Worm (Caenorhabditis elegans) whole organism, late embryonic: Measurements from ENCODE around the gene nlp-78.

ENCODE experiments used
- ama-1 ChIP-seq: fragments of 150-350 bp; optimal IDR thresholded peaks from 2 replicates; lab custom pipeline; 2014
- ceh-14 ChIP-seq: sonication (generic microtip); optimal IDR thresholded peaks from 2 replicates; lab custom pipeline; 2016; ENCODE audit warnings: missing genotype, missing genetic modification characterization, missing compliant biosample characterization
- ceh-18 ChIP-seq: sonication (generic microtip); optimal IDR thresholded peaks from 2 replicates; lab custom pipeline; 2016; ENCODE audit warnings: missing genetic modification characterization, missing compliant biosample characterization
- ceh-19 ChIP-seq: fragments of 200-800 bp; sonication (Bioruptor generic); optimal IDR thresholded peaks from 2 replicates; lab custom pipeline; 2018; ENCODE audit warnings: mild to moderate bottlenecking, missing genetic modification characterization, missing compliant biosample characterization
- ceh-45 ChIP-seq: fragments of 200-800 bp; sonication (Bioruptor generic); IDR thresholded peaks from 2 replicates; pipeline ENCODE4 v1.3.6; 2022; ENCODE audit warnings: missing genetic modification reagents, missing genetic modification characterization, missing compliant biosample characterization
- ceh-6 ChIP-seq: fragments of 200-800 bp; sonication (Bioruptor generic); optimal IDR thresholded peaks from 2 replicates; lab custom pipeline; 2018; ENCODE audit warnings: mild to moderate bottlenecking, missing genetic modification characterization, missing compliant biosample characterization
- che-1 ChIP-seq: sonication (generic microtip); optimal IDR thresholded peaks from 2 replicates; lab custom pipeline; 2016; ENCODE audit warnings: mild to moderate bottlenecking, missing genetic modification characterization, missing compliant biosample characterization
- elt-2 ChIP-seq: sonication (generic microtip); optimal IDR thresholded peaks from 2 replicates; lab custom pipeline; 2016; ENCODE audit warnings: missing genetic modification reagents, missing genetic modification characterization, missing compliant biosample characterization
- hlh-15 ChIP-seq: sonication (generic microtip); optimal IDR thresholded peaks from 2 replicates; lab custom pipeline; 2016; ENCODE audit warnings: missing genetic modification characterization, missing compliant biosample characterization
- nhr-11 ChIP-seq: fragments of 150-350 bp; optimal IDR thresholded peaks from 2 replicates; lab custom pipeline; 2014; ENCODE audit warnings: missing biosample characterization, missing genetic modification characterization
- nhr-232 ChIP-seq: sonication (generic microtip); optimal IDR thresholded peaks from 2 replicates; lab custom pipeline; 2016; ENCODE audit warnings: missing genetic modification characterization, missing compliant biosample characterization
- sox-4 ChIP-seq: sonication (generic microtip); optimal IDR thresholded peaks from 2 replicates; lab custom pipeline; 2017; ENCODE audit warnings: mild to moderate bottlenecking, missing genetic modification characterization, inconsistent platforms, missing compliant biosample characterization
- tbx-7 ChIP-seq: sonication (generic microtip); optimal IDR thresholded peaks from 2 replicates; lab custom pipeline; 2016; ENCODE audit warnings: missing genotype, missing genetic modification characterization, missing compliant biosample characterization

ce11 chrII:9116404-9116803 lies 19.6 kb upstream of the nlp-78 start:
- TF ChIP-seq ceh-19 (GFP tag; lab: Kevin White, UChicago) (no peak), ceh-45 (GFP tag; lab: Robert Waterston, UW) (no peak), ceh-14 (tag; lab: Kevin White, UChicago) (no peak), nhr-11 (tag; lab: Kevin White, UChicago) (no peak), ama-1 (no peak), tbx-7 (tag; lab: Kevin White, UChicago) (no peak), elt-2 (tag; lab: Kevin White, UChicago) (no peak), nhr-232 (tag; lab: Kevin White, UChicago) (no peak), ceh-6 (no peak), che-1 (tag; lab: Kevin White, UChicago) (no peak), sox-4 (tag; lab: Kevin White, UChicago) (no peak), ceh-18 (tag; lab: Kevin White, UChicago) (no peak), hlh-15 (tag; lab: Kevin White, UChicago) (no peak)
